Worm (Caenorhabditis elegans) whole organism, L3 larva: ENCODE measurements around the gene srh-275.

Source experiments
- ama-1 ChIP-seq: fragments of 150-350 bp; optimal IDR thresholded peaks from 2 replicates; lab custom pipeline; 2018
- ceh-16 ChIP-seq: sonication (generic microtip); optimal IDR thresholded peaks from 2 replicates; lab custom pipeline; 2017; ENCODE audit warnings: missing biosample characterization, missing genetic modification characterization
- ceh-82 ChIP-seq: fragments of 150-350 bp; optimal IDR thresholded peaks from 2 replicates; lab custom pipeline; 2014; ENCODE audit warnings: missing biosample characterization, missing genetic modification characterization
- ceh-9 ChIP-seq: sonication (generic microtip); optimal IDR thresholded peaks from 2 replicates; lab custom pipeline; 2018; ENCODE audit warnings: missing biosample characterization, missing genetic modification characterization
- egl-27 ChIP-seq: sonication (generic microtip); optimal IDR thresholded peaks from 4 replicates; lab custom pipeline; 2017; ENCODE audit warnings: missing biosample characterization, missing genetic modification reagents, missing genetic modification characterization
- egl-5 ChIP-seq: fragments of 150-350 bp; optimal IDR thresholded peaks from 2 replicates; lab custom pipeline; 2017; ENCODE audit warnings: missing biosample characterization, missing genetic modification reagents, missing genetic modification characterization, inconsistent platforms
- elt-1 ChIP-seq: fragments of 150-350 bp; optimal IDR thresholded peaks from 2 replicates; lab custom pipeline; 2014; ENCODE audit warnings: missing biosample characterization, missing genetic modification characterization
- elt-2 ChIP-seq: sonication (generic microtip); optimal IDR thresholded peaks from 2 replicates; lab custom pipeline; 2016; ENCODE audit warnings: missing genetic modification reagents, mild to moderate bottlenecking, missing genetic modification characterization, missing compliant biosample characterization
- fkh-2 ChIP-seq: fragments of 150-350 bp; optimal IDR thresholded peaks from 2 replicates; lab custom pipeline; 2014; ENCODE audit warnings: missing biosample characterization, missing genetic modification reagents, missing genetic modification characterization
- fos-1 ChIP-seq: fragments of 150-350 bp; optimal IDR thresholded peaks from 2 replicates; lab custom pipeline; 2014; ENCODE audit warnings: missing biosample characterization, missing genetic modification characterization
- jun-1 ChIP-seq: fragments of 150-350 bp; optimal IDR thresholded peaks from 2 replicates; lab custom pipeline; 2014; ENCODE audit warnings: missing biosample characterization, missing genetic modification reagents, missing genetic modification characterization
- lin-15B ChIP-seq: fragments of 150-350 bp; optimal IDR thresholded peaks from 2 replicates; lab custom pipeline; 2014; ENCODE audit warnings: missing biosample characterization, missing genetic modification characterization
- lin-39 ChIP-seq: fragments of 150-350 bp; optimal IDR thresholded peaks from 2 replicates; lab custom pipeline; 2018; ENCODE audit warnings: missing biosample characterization, missing genetic modification reagents, missing genetic modification characterization
- mdl-1 ChIP-seq: fragments of 150-350 bp; optimal IDR thresholded peaks from 2 replicates; lab custom pipeline; 2014; ENCODE audit warnings: missing biosample characterization, missing genetic modification characterization
- mml-1 ChIP-seq: fragments of 150-350 bp; sonication (generic microtip); optimal IDR thresholded peaks from 3 replicates; lab custom pipeline; 2014; ENCODE audit warnings: missing biosample characterization, missing genetic modification characterization
- nhr-11 ChIP-seq: fragments of 150-350 bp; optimal IDR thresholded peaks from 2 replicates; lab custom pipeline; 2014; ENCODE audit warnings: missing biosample characterization, missing genetic modification characterization
- nhr-23 ChIP-seq: fragments of 150-350 bp; optimal IDR thresholded peaks from 2 replicates; lab custom pipeline; 2014; ENCODE audit warnings: missing biosample characterization, missing genetic modification reagents, missing genetic modification characterization
- nhr-28 ChIP-seq: fragments of 150-350 bp; optimal IDR thresholded peaks from 2 replicates; lab custom pipeline; 2014; ENCODE audit warnings: missing biosample characterization, missing genetic modification characterization
- nhr-43 ChIP-seq: sonication (generic microtip); optimal IDR thresholded peaks from 2 replicates; lab custom pipeline; 2016; ENCODE audit warnings: mild to moderate bottlenecking, missing genetic modification characterization, missing compliant biosample characterization; ENCODE audit not compliant: poor library complexity, severe bottlenecking
- nhr-67 ChIP-seq: fragments of 150-350 bp; optimal IDR thresholded peaks from 2 replicates; lab custom pipeline; 2014; ENCODE audit warnings: missing biosample characterization, missing genetic modification characterization
- nhr-76 ChIP-seq: fragments of 150-350 bp; sonication (generic microtip); optimal IDR thresholded peaks from 5 replicates; lab custom pipeline; 2014; ENCODE audit warnings: missing biosample characterization, missing genetic modification characterization
- pha-4 ChIP-seq: fragments of 150-350 bp; optimal IDR thresholded peaks from 2 replicates; lab custom pipeline; 2014; ENCODE audit warnings: missing biosample characterization, missing genetic modification reagents, missing genetic modification characterization
- pqm-1 ChIP-seq: fragments of 150-350 bp; optimal IDR thresholded peaks from 2 replicates; lab custom pipeline; 2017; ENCODE audit warnings: missing biosample characterization, missing genetic modification characterization, inconsistent platforms
- sea-2 ChIP-seq: fragments of 150-350 bp; sonication (generic microtip); optimal IDR thresholded peaks from 4 replicates; lab custom pipeline; 2014; ENCODE audit warnings: missing biosample characterization, missing genetic modification reagents, missing genetic modification characterization
- snpc-4 ChIP-seq: fragments of 150-350 bp; optimal IDR thresholded peaks from 2 replicates; lab custom pipeline; 2014; ENCODE audit warnings: missing biosample characterization, missing genetic modification characterization
- unc-39 ChIP-seq: sonication (generic microtip); optimal IDR thresholded peaks from 4 replicates; lab custom pipeline; 2017; ENCODE audit warnings: missing biosample characterization, missing genetic modification characterization
- zag-1 ChIP-seq: fragments of 150-350 bp; optimal IDR thresholded peaks from 2 replicates; lab custom pipeline; 2014; ENCODE audit warnings: missing biosample characterization, missing genetic modification characterization
- ztf-4 ChIP-seq: fragments of 150-350 bp; optimal IDR thresholded peaks from 2 replicates; lab custom pipeline; 2014; ENCODE audit warnings: missing biosample characterization, missing genetic modification characterization

The srh-275 gene

ce11 chrV:7356684-7357083 is 3.9 kb downstream of the srh-275 start, which contains the start of gene C03G6.21:
Gene C03G6.21 (minus strand): TSS chrV:7356784.
- TF ChIP-seq mdl-1 (tag; lab: Kevin White, UChicago), result no peak

ce11 chrV:7357132-7357531 is 4.3 kb downstream of the srh-275 start, which contains the start of gene C03G6.6:
Gene C03G6.6 (plus strand): TSS chrV:7357432.
- TF ChIP-seq egl-27 (tag; lab: Kevin White, UChicago) (no peak), lin-15B (tag; lab: Kevin White, UChicago) (no peak), ceh-9 (no peak), fkh-2 (no peak), mml-1 (tag; lab: Kevin White, UChicago) (no peak), jun-1 (tag; lab: Kevin White, UChicago) (no peak), nhr-43 (tag; lab: Kevin White, UChicago) (no peak), ceh-82 (no peak), elt-2 (tag; lab: Kevin White, UChicago) (no peak), egl-5 (no peak), pha-4 (tag; lab: Kevin White, UChicago) (no peak), nhr-76 (tag; lab: Kevin White, UChicago) (no peak)
- TF ChIP-seq, all 47 proteins: peak for 0

ce11 chrV:7361673-7362072 is 8.9 kb downstream of the srh-275 start, which contains the start of gene cyp-35A1:
Gene cyp-35A1 (minus strand): TSS chrV:7361773.
- TF ChIP-seq zag-1 (tag; lab: Kevin White, UChicago), result no peak
- TF ChIP-seq nhr-28, result no peak
- TF ChIP-seq fos-1 (tag; lab: Kevin White, UChicago), result no peak
- no peak for TF ChIP-seq ceh-16
- TF ChIP-seq nhr-11 (tag; lab: Kevin White, UChicago), result no peak
- no peak for TF ChIP-seq ama-1 (lab: Kevin White, UChicago)
- TF ChIP-seq snpc-4 (tag; lab: Kevin White, UChicago), result no peak
- TF ChIP-seq mdl-1 (tag; lab: Kevin White, UChicago), result no peak
- no peak for TF ChIP-seq pha-4 (tag; lab: Kevin White, UChicago)
- TF ChIP-seq unc-39, result no peak

- TF ChIP-seq pqm-1 (tag; lab: Kevin White, UChicago) (peak; percentile 79), nhr-23 (tag; lab: Kevin White, UChicago) (no peak), elt-2 (tag; lab: Kevin White, UChicago) (peak; percentile 86)
- TF ChIP-seq, all 47 proteins: peak for 2
Measured at ce11 chrV:7364059-7364458, 11.3 kb downstream of the srh-275 start, which contains the start of gene cyp-35A2. Gene cyp-35A2 (minus strand): TSS chrV:7364182.

ce11 chrV:7364951-7365350 is 12.1 kb downstream of the srh-275 start, which contains the start of gene exc-13:
Gene exc-13 (plus strand): TSS chrV:7365251.
- TF ChIP-seq lin-15B (tag; lab: Kevin White, UChicago) (no peak), lin-39 (tag; lab: Kevin White, UChicago) (peak; percentile 2)

ce11 chrV:7369578-7369977 is 16.8 kb downstream of the srh-275 start, which contains the start of gene srj-14:
Gene srj-14 (plus strand): TSS chrV:7369708.
- TF ChIP-seq nhr-76 (tag; lab: Kevin White, UChicago), result no peak
- no peak for TF ChIP-seq fos-1 (tag; lab: Kevin White, UChicago)
- TF ChIP-seq nhr-67, result no peak

- no peak for TF ChIP-seq nhr-67
- no peak for TF ChIP-seq fkh-2
- no peak for TF ChIP-seq elt-1 (tag; lab: Kevin White, UChicago)
- TF ChIP-seq ama-1 (lab: Kevin White, UChicago), result no peak
- no peak for TF ChIP-seq ztf-4 (tag; lab: Kevin White, UChicago)
- TF ChIP-seq sea-2 (GFP tag; lab: Kevin White, UChicago), result no peak
Measured at ce11 chrV:7374090-7374489, 21.3 kb downstream of the srh-275 start, which contains the start of gene srx-56. Gene srx-56 (plus strand): TSS chrV:7374390.

- no peak for TF ChIP-seq pqm-1 (tag; lab: Kevin White, UChicago)
Measured at ce11 chrV:7379384-7379783, 26.6 kb downstream of the srh-275 start, which contains the start of gene srsx-24. Gene srsx-24 (minus strand): TSS chrV:7379484.
